Fruit fly (Drosophila melanogaster) ovary, adult (tissue): Measurements from ENCODE around the gene CG15515.
"Not testable (repeated sequence)": the region's sequence is repeated elsewhere in the genome, so short reads cannot be mapped to it uniquely, and the experiment has no call there.

ENCODE experiments used
- CG17801 ChIP-seq: fragments of 200-800 bp; optimal IDR thresholded peaks from 2 replicates; lab custom pipeline; 2019; ENCODE audit warnings: missing biosample characterization, mild to moderate bottlenecking, missing genetic modification characterization, moderate library complexity; ENCODE audit not compliant: partially characterized antibody

The CG15515 gene

dm6 chr3R:29891183-29891582 lies 14.1 kb upstream of the CG15515 start:
- TF ChIP-seq CG17801 = no peak

- no peak for TF ChIP-seq CG17801
These were observed 12.2 kb upstream of the CG15515 start for dm6 chr3R:29893030-29893429.

- TF ChIP-seq CG17801 = no peak
These were observed 10.9 kb upstream of the CG15515 start for dm6 chr3R:29894393-29894792.

- TF ChIP-seq CG17801 = no peak
These were observed 6.7 kb upstream of the CG15515 start for dm6 chr3R:29898588-29898987.

dm6 chr3R:29899635-29900034 lies 5.6 kb upstream of the CG15515 start:
- TF ChIP-seq CG17801 = no peak

dm6 chr3R:29903775-29904356 lies 1.4 kb upstream of the CG15515 start, which contains the start of gene CG15517:
Gene CG15517, minus strand, starts transcription at chr3R:29903825.
- no peak for TF ChIP-seq CG17801

- TF ChIP-seq CG17801 = no peak
These were observed 2.4 kb downstream of the CG15515 start, which contains the start of gene CG31036 for dm6 chr3R:29907601-29908175. Gene CG31036, plus strand, starts transcription at chr3R:29908107.

- TF ChIP-seq CG17801 = no peak
These were observed 9.0 kb downstream of the CG15515 start, which contains the start of gene Capa for dm6 chr3R:29914246-29914645. Gene Capa, minus strand, starts transcription at chr3R:29914346.

dm6 chr3R:29920189-29920588 lies 14.9 kb downstream of the CG15515 start, which contains the start of gene trp:
Gene trp, minus strand, starts transcription at chr3R:29920289.
- TF ChIP-seq CG17801 = no peak

- TF ChIP-seq CG17801 = not testable (repeated sequence)
These were observed 16.7 kb downstream of the CG15515 start, which contains the start of gene Jon99Ciii for dm6 chr3R:29921916-29922315. Gene Jon99Ciii, plus strand, starts transcription at chr3R:29922216.

- TF ChIP-seq CG17801 = not testable (repeated sequence)
These were observed 19.3 kb downstream of the CG15515 start, which contains the start of gene Jon99Cii for dm6 chr3R:29924515-29924914. Gene Jon99Cii, minus strand, starts transcription at chr3R:29924615.

- no peak for TF ChIP-seq CG17801
These were observed 20.8 kb downstream of the CG15515 start, which contains the start of gene Jon99Ci for dm6 chr3R:29926089-29926488. Gene Jon99Ci, minus strand, starts transcription at chr3R:29926189.

dm6 chr3R:29926955-29927354 lies 21.7 kb downstream of the CG15515 start, which contains the start of gene CG15522:
Gene CG15522, plus strand, starts transcription at chr3R:29927255.
- TF ChIP-seq CG17801 = no peak

dm6 chr3R:29930286-29930685 lies 25.0 kb downstream of the CG15515 start, which contains the start of gene alpha-Man-Ic:
Gene alpha-Man-Ic, minus strand, starts transcription at chr3R:29930386.
- TF ChIP-seq CG17801 = no peak

dm6 chr3R:29933007-29933464 lies 27.8 kb downstream of the CG15515 start, which contains the start of the genes Cog7, CG42557 and CG42558:
Gene Cog7, minus strand, starts transcription at chr3R:29933057.
Gene CG42557, plus strand, starts transcription at chr3R:29933287.
Gene CG42558, plus strand, starts transcription at chr3R:29933287.
- peak; percentile 10 for TF ChIP-seq CG17801

- peak; percentile 71 for TF ChIP-seq CG17801
These were observed 30.5 kb downstream of the CG15515 start, which contains the start of the genes eIF2Balpha and Vps13B for dm6 chr3R:29935756-29936155. Gene eIF2Balpha, minus strand, starts transcription at chr3R:29935888. Gene Vps13B, plus strand, starts transcription at chr3R:29935978.
